Fruit fly (Drosophila melanogaster): Measurements from ENCODE around the gene Stip1.
A peak's percentile ranks its signal among the peaks of the same experiment; 100 is the strongest.

The Stip1 gene

dm6 chr2L:305646-306045 lies 10.7 kb downstream of the Stip1 start, which contains the start of gene Plc21C (continued):
- TF ChIP-seq crp (GFP tag; optimal IDR thresholded peaks at IDR 0.05), result peak; percentile 16 to 88
- TF ChIP-seq jing (GFP tag; optimal IDR thresholded peaks at IDR 0.05), result no peak
- TF ChIP-seq CG18011 (GFP tag; optimal IDR thresholded peaks at IDR 0.05), result peak; percentile 100
- peak; percentile 72 for TF ChIP-seq Hmr (GFP tag; optimal IDR thresholded peaks at IDR 0.05)
- TF ChIP-seq CG2202 (tag; optimal IDR thresholded peaks at IDR 0.05), result no peak
- TF ChIP-seq CG1647 (GFP tag; optimal IDR thresholded peaks at IDR 0.05), result peak; percentile 50
- TF ChIP-seq Ptx1 (GFP tag; IDR thresholded peaks at IDR 0.05), result peak; percentile 32; the same call in 1 of the 2 replicates
- TF ChIP-seq CG15696 (tag; optimal IDR thresholded peaks at IDR 0.05), result peak; percentile 43
- TF ChIP-seq GATAe (GFP tag; conservative IDR thresholded peaks at IDR 0.05), result no peak
- peak; percentile 63; the same call in 1 of the 2 replicates for TF ChIP-seq Rfx (GFP tag; IDR thresholded peaks at IDR 0.05)
- peak; percentile 43 for TF ChIP-seq CG3163 (GFP tag; optimal IDR thresholded peaks at IDR 0.05)
- TF ChIP-seq Hr3 (GFP tag; optimal IDR thresholded peaks at IDR 0.05), result peak; percentile 71
- TF ChIP-seq CG1603 (tag; optimal IDR thresholded peaks at IDR 0.05), result peak; percentile 82
- no peak for TF ChIP-seq CG8478 (optimal IDR thresholded peaks at IDR 0.05)
- TF ChIP-seq cas (GFP tag; IDR thresholded peaks at IDR 0.05), result no peak
- TF ChIP-seq CG6272 (GFP tag; IDR thresholded peaks at IDR 0.05), result no peak
- no peak for TF ChIP-seq CG18619 (GFP tag; optimal IDR thresholded peaks at IDR 0.05)
- TF ChIP-seq CG11695 (GFP tag; IDR thresholded peaks at IDR 0.05), result 0 out of 3 replicates have a peak, but pooled peaks have one; percentile 20
- 0 out of 2 replicates have a peak, but pooled peaks have one; percentile 25 for TF ChIP-seq hbn (GFP tag; IDR thresholded peaks at IDR 0.05; ENCODE audit: partially characterized antibody)
- TF ChIP-seq NK7.1 (GFP tag; optimal IDR thresholded peaks at IDR 0.05), result peak; percentile 49
- peak; percentile 42 for TF ChIP-seq Antp (GFP tag; optimal IDR thresholded peaks at IDR 0.05)
- no peak; the same call in 1 of the 2 replicates for TF ChIP-seq CG42726 (GFP tag; IDR thresholded peaks at IDR 0.05; ENCODE audit: partially characterized antibody)
- TF ChIP-seq CG11398 (GFP tag; optimal IDR thresholded peaks at IDR 0.05), result peak; percentile 25
- no peak for TF ChIP-seq CG30431 (GFP tag; optimal IDR thresholded peaks at IDR 0.05)
- TF ChIP-seq nau (GFP tag; optimal IDR thresholded peaks at IDR 0.05), result peak; percentile 5
- TF ChIP-seq cato (GFP tag; optimal IDR thresholded peaks at IDR 0.05; ENCODE audit: borderline replicate concordance), result no peak
- TF ChIP-seq seq (GFP tag; IDR thresholded peaks at IDR 0.05), result no peak
- peak; percentile 14 for TF ChIP-seq CG13123 (GFP tag; optimal IDR thresholded peaks at IDR 0.05)
- peak; percentile 80 for TF ChIP-seq HmgZ (tag; optimal IDR thresholded peaks at IDR 0.05)
- TF ChIP-seq Fer1 (GFP tag; optimal IDR thresholded peaks at IDR 0.05), result peak; percentile 51
- TF ChIP-seq dpn (GFP tag; optimal IDR thresholded peaks at IDR 0.05), result peak; percentile 51 to 57
- TF ChIP-seq CG16813 (GFP tag; IDR thresholded peaks at IDR 0.05; ENCODE audit: partially characterized antibody), result peak; percentile 53; the same call in 2 of the 3 replicates
- peak; percentile 59 for TF ChIP-seq CHES-1-like (GFP tag; optimal IDR thresholded peaks at IDR 0.05)
- TF ChIP-seq CG31365 (tag; optimal IDR thresholded peaks at IDR 0.05), result no peak
- TF ChIP-seq scrt (GFP tag; optimal IDR thresholded peaks at IDR 0.05), result peak; percentile 12
- peak; percentile 33 for TF ChIP-seq zfh2 (GFP tag; optimal IDR thresholded peaks at IDR 0.05)
- TF ChIP-seq ems (GFP tag; optimal IDR thresholded peaks at IDR 0.05), result peak; percentile 53
- TF ChIP-seq CG2712 (tag; optimal IDR thresholded peaks at IDR 0.05), result peak; percentile 60
- peak; percentile 58 for TF ChIP-seq CG4328 (GFP tag; optimal IDR thresholded peaks at IDR 0.05)
- no peak for TF ChIP-seq gt (GFP tag; IDR thresholded peaks at IDR 0.05)
- peak; percentile 45 for TF ChIP-seq CG10147 (GFP tag; optimal IDR thresholded peaks at IDR 0.05)
- TF ChIP-seq CG13775 (GFP tag; optimal IDR thresholded peaks at IDR 0.05), result peak; percentile 43
- TF ChIP-seq CG30403 (GFP tag; optimal IDR thresholded peaks at IDR 0.05), result peak; percentile 52
- TF ChIP-seq CG14014 (GFP tag; IDR thresholded peaks at IDR 0.05), result 0 out of 2 replicates have a peak, but pooled peaks have one; percentile 10
- TF ChIP-seq B-H2 (GFP tag; optimal IDR thresholded peaks at IDR 0.05), result peak; percentile 49
- TF ChIP-seq amos (GFP tag; IDR thresholded peaks at IDR 0.05; ENCODE audit: partially characterized antibody), result peak; percentile 31; the same call in 1 of the 2 replicates
- no peak for TF ChIP-seq CG8281 (tag; optimal IDR thresholded peaks at IDR 0.05)
- no peak for TF ChIP-seq CG10462 (GFP tag; optimal IDR thresholded peaks at IDR 0.05)
- TF ChIP-seq CG7928 (GFP tag; optimal IDR thresholded peaks at IDR 0.05), result peak; percentile 42
- TF ChIP-seq p53 (GFP tag; optimal IDR thresholded peaks at IDR 0.05), result no peak
